Worm (Caenorhabditis elegans) whole organism, L2 larva: ENCODE measurements around the gene fipr-19.

Experiments used
- F13H6.1 ChIP-seq: sonication (generic microtip); optimal IDR thresholded peaks from 2 replicates; lab custom pipeline; 2016; ENCODE audit warnings: missing genetic modification characterization, missing compliant biosample characterization
- Y55F3AM.14 ChIP-seq: fragments of 200-800 bp; sonication (Bioruptor generic); optimal IDR thresholded peaks from 2 replicates; lab custom pipeline; 2018; ENCODE audit warnings: mild to moderate bottlenecking, missing genetic modification characterization, missing compliant biosample characterization
- ZK546.5 ChIP-seq: sonication (generic microtip); optimal IDR thresholded peaks from 2 replicates; lab custom pipeline; 2017; ENCODE audit warnings: missing biosample characterization, missing genetic modification characterization
- alr-1 ChIP-seq: fragments of 150-350 bp; optimal IDR thresholded peaks from 2 replicates; lab custom pipeline; 2014; ENCODE audit warnings: missing biosample characterization, missing genetic modification characterization
- aly-2 ChIP-seq: fragments of 150-350 bp; optimal IDR thresholded peaks from 2 replicates; lab custom pipeline; 2014; ENCODE audit warnings: missing biosample characterization, missing genetic modification characterization
- ama-1 ChIP-seq: fragments of 150-350 bp; optimal IDR thresholded peaks from 2 replicates; lab custom pipeline; 2018; ENCODE audit warnings: inconsistent platforms
- ceh-16 ChIP-seq: fragments of 150-350 bp; optimal IDR thresholded peaks from 2 replicates; lab custom pipeline; 2014; ENCODE audit warnings: missing biosample characterization, missing genetic modification characterization
- ceh-82 ChIP-seq: fragments of 150-350 bp; optimal IDR thresholded peaks from 2 replicates; lab custom pipeline; 2014; ENCODE audit warnings: missing biosample characterization, missing genetic modification characterization
- crh-2 ChIP-seq: sonication (generic microtip); optimal IDR thresholded peaks from 2 replicates; lab custom pipeline; 2017; ENCODE audit warnings: missing biosample characterization, missing genetic modification characterization
- dmd-4 ChIP-seq: sonication (generic microtip); optimal IDR thresholded peaks from 2 replicates; lab custom pipeline; 2017; ENCODE audit warnings: missing biosample characterization, missing genetic modification characterization
- elt-1 ChIP-seq: fragments of 150-350 bp; optimal IDR thresholded peaks from 2 replicates; lab custom pipeline; 2014; ENCODE audit warnings: missing biosample characterization, missing genetic modification characterization
- elt-3 ChIP-seq: sonication (generic microtip); optimal IDR thresholded peaks from 2 replicates; lab custom pipeline; 2017; ENCODE audit warnings: missing biosample characterization, missing genetic modification characterization
- fos-1 ChIP-seq: fragments of 150-350 bp; optimal IDR thresholded peaks from 2 replicates; lab custom pipeline; 2014; ENCODE audit warnings: missing biosample characterization, missing genetic modification characterization
- gmeb-1 ChIP-seq: fragments of 150-350 bp; optimal IDR thresholded peaks from 2 replicates; lab custom pipeline; 2014; ENCODE audit warnings: missing biosample characterization, missing genetic modification characterization
- lin-11 ChIP-seq: fragments of 150-350 bp; sonication (generic microtip); optimal IDR thresholded peaks from 2 replicates; lab custom pipeline; 2014; ENCODE audit warnings: missing biosample characterization, missing genetic modification characterization, inconsistent platforms, mixed read lengths
- lsy-2 ChIP-seq, 2 experiments: fragments of 150-350 bp in 1 of 2; sonication (generic microtip) in 1 of 2; optimal IDR thresholded peaks; 2 replicates each; lab custom pipeline; 2014 to 2017; ENCODE audit warnings: missing biosample characterization in 2 of 2, missing genetic modification characterization in 2 of 2
- mbf-1 ChIP-seq: sonication (generic microtip); optimal IDR thresholded peaks from 2 replicates; lab custom pipeline; 2017; ENCODE audit warnings: missing biosample characterization, missing genetic modification characterization
- mdl-1 ChIP-seq, 2 experiments: fragments of 150-350 bp in 1 of 2; sonication (generic microtip) in 1 of 2; optimal IDR thresholded peaks; 2 replicates each; lab custom pipeline; 2017; ENCODE audit warnings: missing biosample characterization in 2 of 2, missing genetic modification characterization in 2 of 2
- nhr-11 ChIP-seq: fragments of 150-350 bp; optimal IDR thresholded peaks from 2 replicates; lab custom pipeline; 2014; ENCODE audit warnings: missing biosample characterization, missing genetic modification characterization
- nhr-12 ChIP-seq: fragments of 150-350 bp; optimal IDR thresholded peaks from 2 replicates; lab custom pipeline; 2014; ENCODE audit warnings: missing biosample characterization, missing genetic modification characterization
- nhr-129 ChIP-seq: fragments of 150-350 bp; optimal IDR thresholded peaks from 2 replicates; lab custom pipeline; 2014; ENCODE audit warnings: missing biosample characterization, missing genetic modification characterization
- nhr-21 ChIP-seq: fragments of 150-350 bp; optimal IDR thresholded peaks from 2 replicates; lab custom pipeline; 2014; ENCODE audit warnings: missing biosample characterization, missing genetic modification characterization
- nhr-23 ChIP-seq: fragments of 150-350 bp; optimal IDR thresholded peaks from 2 replicates; lab custom pipeline; 2014; ENCODE audit warnings: missing biosample characterization, missing genetic modification reagents, missing genetic modification characterization
- nhr-237 ChIP-seq: fragments of 150-350 bp; optimal IDR thresholded peaks from 2 replicates; lab custom pipeline; 2014; ENCODE audit warnings: missing biosample characterization, missing genetic modification characterization
- nhr-25 ChIP-seq: fragments of 150-350 bp; sonication (generic microtip); optimal IDR thresholded peaks from 3 replicates; lab custom pipeline; 2014; ENCODE audit warnings: missing biosample characterization, missing genetic modification characterization
- nhr-6 ChIP-seq: fragments of 150-350 bp; optimal IDR thresholded peaks from 2 replicates; lab custom pipeline; 2014; ENCODE audit warnings: missing biosample characterization, missing genetic modification characterization
- nhr-77 ChIP-seq: fragments of 150-350 bp; optimal IDR thresholded peaks from 2 replicates; lab custom pipeline; 2014; ENCODE audit warnings: missing biosample characterization, missing genetic modification characterization
- peb-1 ChIP-seq: fragments of 150-350 bp; optimal IDR thresholded peaks from 2 replicates; lab custom pipeline; 2014; ENCODE audit warnings: missing biosample characterization, missing genetic modification characterization
- sem-4 ChIP-seq: fragments of 150-350 bp; optimal IDR thresholded peaks from 2 replicates; lab custom pipeline; 2014; ENCODE audit warnings: missing biosample characterization, missing genetic modification reagents, missing genetic modification characterization
- skn-1 ChIP-seq: sonication (generic microtip); optimal IDR thresholded peaks from 2 replicates; lab custom pipeline; 2017; ENCODE audit warnings: missing biosample characterization, missing genetic modification characterization
- sma-3 ChIP-seq: sonication (generic microtip); optimal IDR thresholded peaks from 2 replicates; lab custom pipeline; 2016; ENCODE audit warnings: missing genetic modification reagents, missing genetic modification characterization, missing compliant biosample characterization
- sma-9 ChIP-seq, 2 experiments: fragments of 150-350 bp in 1 of 2; sonication (generic microtip) in 1 of 2; optimal IDR thresholded peaks; 2 replicates each; lab custom pipeline; 2014 to 2016; ENCODE audit warnings: missing genetic modification characterization in 2 of 2, mild to moderate bottlenecking in 1 of 2, missing biosample characterization in 1 of 2, missing compliant biosample characterization in 1 of 2, missing genetic modification reagents in 1 of 2, moderate library complexity in 1 of 2
- snpc-4 ChIP-seq: fragments of 150-350 bp; optimal IDR thresholded peaks from 2 replicates; lab custom pipeline; 2014; ENCODE audit warnings: missing biosample characterization, missing genetic modification characterization
- unc-39 ChIP-seq: fragments of 150-350 bp; optimal IDR thresholded peaks from 2 replicates; lab custom pipeline; 2014; ENCODE audit warnings: missing biosample characterization, missing genetic modification characterization
- unc-55 ChIP-seq: fragments of 150-350 bp; sonication (generic microtip); optimal IDR thresholded peaks from 3 replicates; lab custom pipeline; 2014; ENCODE audit warnings: missing biosample characterization, missing genetic modification reagents, missing genetic modification characterization
- unc-62 ChIP-seq: fragments of 150-350 bp; optimal IDR thresholded peaks from 2 replicates; lab custom pipeline; 2014; ENCODE audit warnings: missing biosample characterization, missing genetic modification reagents, missing genetic modification characterization
- zag-1 ChIP-seq: fragments of 150-350 bp; optimal IDR thresholded peaks from 2 replicates; lab custom pipeline; 2014; ENCODE audit warnings: missing biosample characterization, missing genetic modification characterization
- ztf-1 ChIP-seq: fragments of 200-800 bp; sonication (Bioruptor generic); conservative IDR thresholded peaks from 2 replicates; pipeline ENCODE4 v1.3.6; 2022; ENCODE audit warnings: missing genetic modification characterization, missing compliant biosample characterization
- ztf-11 ChIP-seq: sonication (generic microtip); optimal IDR thresholded peaks from 2 replicates; lab custom pipeline; 2017; ENCODE audit warnings: missing biosample characterization, missing genetic modification characterization
- ztf-4 ChIP-seq: fragments of 150-350 bp; optimal IDR thresholded peaks from 2 replicates; lab custom pipeline; 2014; ENCODE audit warnings: missing biosample characterization, missing genetic modification characterization

fipr-19 gene

ce11 chrIII:7462295-7462694 lies 3.5 kb upstream of the fipr-19 start, which contains the start of gene fipr-20:
Gene fipr-20 (minus strand): TSS chrIII:7462395.
- no peak for TF ChIP-seq unc-62 (GFP tag; lab: Kevin White, UChicago)
- no peak for TF ChIP-seq peb-1 (tag; lab: Kevin White, UChicago)
- TF ChIP-seq sma-9 (GFP tag; optimal IDR thresholded peaks at IDR 0.05; lab: Kevin White, UChicago) = no peak
- no peak for TF ChIP-seq sma-9 (tag; optimal IDR thresholded peaks at IDR 0.05; lab: Kevin White, UChicago)
- TF ChIP-seq elt-1 (tag; lab: Kevin White, UChicago) = no peak
- TF ChIP-seq aly-2 (tag; lab: Kevin White, UChicago) = no peak
- TF ChIP-seq ama-1 (lab: Kevin White, UChicago) = no peak
- TF ChIP-seq gmeb-1 = no peak
- TF ChIP-seq ceh-82 (tag; lab: Kevin White, UChicago) = no peak
- TF ChIP-seq zag-1 (tag; lab: Kevin White, UChicago) = no peak
- TF ChIP-seq sma-3 (GFP tag; lab: Kevin White, UChicago) = no peak
- no peak for TF ChIP-seq ztf-11 (tag; lab: Kevin White, UChicago)
- TF ChIP-seq Y55F3AM.14 (GFP tag; lab: Kevin White, UChicago) = no peak
- no peak for TF ChIP-seq fos-1 (tag; lab: Kevin White, UChicago)
- TF ChIP-seq nhr-6 (tag; lab: Kevin White, UChicago) = no peak
- no peak for TF ChIP-seq elt-3 (tag; lab: Kevin White, UChicago)
- no peak for TF ChIP-seq nhr-21 (tag; lab: Kevin White, UChicago)
- no peak for TF ChIP-seq nhr-25 (tag; lab: Kevin White, UChicago)
- TF ChIP-seq mdl-1 (tag; optimal IDR thresholded peaks at IDR 0.05; lab: Kevin White, UChicago) = no peak
- TF ChIP-seq nhr-23 (tag; lab: Kevin White, UChicago) = no peak
- TF ChIP-seq ztf-4 (tag; lab: Kevin White, UChicago) = no peak

ce11 chrIII:7460018-7460417 lies 1.3 kb upstream of the fipr-19 start, which contains the start of gene mls-1:
Gene mls-1 (plus strand): TSS chrIII:7460341.
- TF ChIP-seq alr-1 (tag; lab: Kevin White, UChicago) (no peak), ztf-1 (no peak), lsy-2 (tag; optimal IDR thresholded peaks at IDR 0.05; lab: Kevin White, UChicago) (no peak)

- no peak for TF ChIP-seq fos-1 (tag; lab: Kevin White, UChicago)
- no peak for TF ChIP-seq aly-2 (tag; lab: Kevin White, UChicago)
- no peak for TF ChIP-seq ZK546.5 (tag; lab: Kevin White, UChicago)
- TF ChIP-seq lin-11 (tag; lab: Kevin White, UChicago) = no peak
- TF ChIP-seq zag-1 (tag; lab: Kevin White, UChicago) = no peak
- TF ChIP-seq mbf-1 = no peak
- TF ChIP-seq dmd-4 (tag; lab: Kevin White, UChicago) = no peak
- no peak for TF ChIP-seq ama-1 (lab: Kevin White, UChicago)
- TF ChIP-seq unc-39 = no peak
- no peak for TF ChIP-seq alr-1 (tag; lab: Kevin White, UChicago)
- no peak for TF ChIP-seq nhr-6 (tag; lab: Kevin White, UChicago)
- no peak for TF ChIP-seq ceh-16 (tag; lab: Kevin White, UChicago)
Observed at ce11 chrIII:7456640-7457039, 2.1 kb downstream of the fipr-19 start, which contains the start of gene Y69F12A.1. Gene Y69F12A.1 (plus strand): TSS chrIII:7456940.

- TF ChIP-seq ceh-16 (tag; lab: Kevin White, UChicago) (no peak), ztf-11 (tag; lab: Kevin White, UChicago) (no peak), fos-1 (tag; lab: Kevin White, UChicago) (peak; percentile 82), elt-1 (tag; lab: Kevin White, UChicago) (no peak), snpc-4 (tag; lab: Kevin White, UChicago) (no peak), nhr-12 (tag; lab: Kevin White, UChicago) (no peak), skn-1 (no peak), ceh-82 (tag; lab: Kevin White, UChicago) (no peak), sem-4 (tag; lab: Kevin White, UChicago) (no peak), unc-39 (no peak), nhr-129 (peak; percentile 17), aly-2 (tag; lab: Kevin White, UChicago) (no peak), elt-3 (tag; lab: Kevin White, UChicago) (no peak), ama-1 (lab: Kevin White, UChicago) (no peak), nhr-11 (no peak), F13H6.1 (tag; lab: Kevin White, UChicago) (no peak), gmeb-1 (peak; percentile 20), unc-55 (GFP tag; lab: Kevin White, UChicago) (no peak), sma-9 (GFP tag; optimal IDR thresholded peaks at IDR 0.05; lab: Kevin White, UChicago) (no peak), sma-9 (tag; optimal IDR thresholded peaks at IDR 0.05; lab: Kevin White, UChicago) (no peak), lsy-2 (tag; optimal IDR thresholded peaks at IDR 0.05; lab: Kevin White, UChicago) (peak in 1 of 2 experiments; percentile 2), zag-1 (tag; lab: Kevin White, UChicago) (no peak), nhr-77 (no peak), lin-11 (tag; lab: Kevin White, UChicago) (no peak), nhr-237 (tag; lab: Kevin White, UChicago) (no peak), sma-3 (GFP tag; lab: Kevin White, UChicago) (no peak), mbf-1 (no peak), crh-2 (tag; lab: Kevin White, UChicago) (peak; percentile 31)
Observed at ce11 chrIII:7453653-7454124, 5.1 kb downstream of the fipr-19 start, which contains the start of gene alh-12. Gene alh-12 (plus strand): TSS chrIII:7454074.
